Worm (Caenorhabditis elegans) whole organism, midembryonic: ENCODE measurements around the gene mrpl-55.

Source experiments
- T22C8.4 ChIP-seq: fragments of 200-800 bp; sonication (Bioruptor generic); IDR thresholded peaks from 2 replicates; pipeline ENCODE4 v1.3.6; 2022; ENCODE audit warnings: missing genetic modification characterization, missing compliant biosample characterization
- cog-1 ChIP-seq: sonication (generic microtip); optimal IDR thresholded peaks from 2 replicates; lab custom pipeline; 2016; ENCODE audit warnings: missing genetic modification characterization, missing compliant biosample characterization
- flt-1 ChIP-seq: fragments of 200-800 bp; sonication (Bioruptor generic); IDR thresholded peaks from 2 replicates; pipeline ENCODE4 v1.3.6; 2022; ENCODE audit warnings: missing genetic modification characterization, missing compliant biosample characterization
- klf-2 ChIP-seq: fragments of 200-800 bp; sonication (Bioruptor generic); conservative IDR thresholded peaks from 2 replicates; pipeline ENCODE4 v1.3.6; 2022; ENCODE audit warnings: missing genetic modification reagents, missing genetic modification characterization, missing compliant biosample characterization
- med-1 ChIP-seq: sonication (generic microtip); optimal IDR thresholded peaks from 2 replicates; lab custom pipeline; 2017; ENCODE audit warnings: missing genetic modification characterization, mild to moderate bottlenecking, missing compliant biosample characterization, antibody characterized with exemption, missing genetic modification reagents; ENCODE audit not compliant: insufficient read depth
- ref-1 ChIP-seq: fragments of 200-800 bp; sonication (Bioruptor generic); conservative IDR thresholded peaks from 2 replicates; pipeline ENCODE4 v1.3.6; 2022; ENCODE audit warnings: missing genetic modification reagents, missing genetic modification characterization, missing compliant biosample characterization
- tab-1 ChIP-seq: fragments of 200-800 bp; sonication (Bioruptor generic); IDR thresholded peaks from 2 replicates; pipeline ENCODE4 v1.3.6; 2022; ENCODE audit warnings: missing genetic modification characterization, missing compliant biosample characterization
- ztf-23 ChIP-seq: fragments of 200-800 bp; sonication (Bioruptor generic); IDR thresholded peaks from 2 replicates; pipeline ENCODE4 v1.3.6; 2022; ENCODE audit warnings: missing genetic modification reagents, missing genetic modification characterization, missing compliant biosample characterization
- ztf-29 ChIP-seq: fragments of 200-800 bp; sonication (Bioruptor generic); IDR thresholded peaks from 2 replicates; pipeline ENCODE4 v1.3.6; 2022; ENCODE audit warnings: missing genetic modification reagents, missing genetic modification characterization, missing compliant biosample characterization

mrpl-55 gene

DNA sequence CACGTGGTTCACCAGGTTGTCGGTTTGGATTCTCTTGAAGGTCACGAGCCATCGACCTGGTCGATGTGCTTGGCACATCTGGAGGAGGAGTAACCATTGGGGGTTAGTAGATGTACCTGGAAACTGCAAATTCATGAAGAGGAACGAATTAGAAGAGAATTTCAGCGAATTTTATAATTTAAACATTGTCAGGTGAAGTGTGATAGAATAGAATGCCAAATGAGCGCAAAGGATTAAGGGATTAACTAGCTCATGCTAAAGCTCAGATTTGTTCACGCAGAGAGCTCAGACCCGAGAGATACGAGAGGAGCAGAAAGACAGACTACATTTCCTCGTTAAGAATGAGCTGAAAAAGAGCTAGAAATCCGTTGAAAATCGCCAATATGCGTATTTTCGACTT is 18.7 kb upstream of the mrpl-55 start, which contains the start of gene daf-18:
TSS of gene daf-18 (minus strand) at position 126 of the 400 bp plus-strand sequence.
- TF ChIP-seq ref-1 (GFP tag; lab: Robert Waterston, UW) (no peak), tab-1 (GFP tag; lab: Robert Waterston, UW) (no peak), flt-1 (GFP tag; lab: Robert Waterston, UW) (no peak)

ce11 chrIV:425546-425945 is 18.2 kb upstream of the mrpl-55 start:
- TF ChIP-seq cog-1, result no peak
- TF ChIP-seq klf-2 (GFP tag; lab: Robert Waterston, UW), result no peak
- no peak for TF ChIP-seq T22C8.4 (GFP tag; lab: Robert Waterston, UW)
- no peak for TF ChIP-seq ztf-29 (GFP tag; lab: Robert Waterston, UW)
- TF ChIP-seq med-1 (GFP tag; lab: Kevin White, UChicago), result no peak
- no peak for TF ChIP-seq ref-1 (GFP tag; lab: Robert Waterston, UW)
- TF ChIP-seq tab-1 (GFP tag; lab: Robert Waterston, UW), result no peak
- no peak for TF ChIP-seq flt-1 (GFP tag; lab: Robert Waterston, UW)
- TF ChIP-seq ztf-23 (GFP tag; lab: Robert Waterston, UW), result no peak

DNA sequence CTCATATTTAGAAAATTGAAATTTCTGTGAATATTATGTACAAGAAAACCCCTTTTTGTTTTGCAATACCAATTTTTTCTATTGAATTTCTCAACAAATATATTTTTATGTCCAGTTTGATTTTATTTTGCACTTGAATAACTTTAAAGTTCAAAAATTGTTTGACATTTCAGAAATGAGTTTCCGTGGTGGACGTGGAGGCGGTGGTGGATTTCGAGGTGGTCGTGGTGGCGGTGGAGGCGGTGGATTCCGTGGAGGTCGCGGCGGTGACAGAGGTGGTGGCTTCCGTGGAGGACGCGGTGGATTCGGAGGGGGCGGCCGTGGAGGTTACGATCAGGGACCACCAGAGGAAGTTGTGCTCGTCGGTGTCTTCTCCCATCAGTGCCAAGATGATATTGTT is 17.8 kb upstream of the mrpl-55 start, which contains the start of gene garr-1:
TSS of gene garr-1 (plus strand) at position 174 of the 400 bp plus-strand sequence.
- TF ChIP-seq klf-2 (GFP tag; lab: Robert Waterston, UW) (no peak), cog-1 (no peak), T22C8.4 (GFP tag; lab: Robert Waterston, UW) (no peak), tab-1 (GFP tag; lab: Robert Waterston, UW) (no peak), flt-1 (GFP tag; lab: Robert Waterston, UW) (no peak), ref-1 (GFP tag; lab: Robert Waterston, UW) (no peak), ztf-23 (GFP tag; lab: Robert Waterston, UW) (no peak), ztf-29 (GFP tag; lab: Robert Waterston, UW) (no peak), med-1 (GFP tag; lab: Kevin White, UChicago) (no peak)

ce11 chrIV:426597-426996 is 17.2 kb upstream of the mrpl-55 start:
- TF ChIP-seq tab-1 (GFP tag; lab: Robert Waterston, UW) (no peak), ztf-23 (GFP tag; lab: Robert Waterston, UW) (no peak), med-1 (GFP tag; lab: Kevin White, UChicago) (no peak), cog-1 (no peak), flt-1 (GFP tag; lab: Robert Waterston, UW) (no peak), T22C8.4 (GFP tag; lab: Robert Waterston, UW) (no peak), ref-1 (GFP tag; lab: Robert Waterston, UW) (no peak), klf-2 (GFP tag; lab: Robert Waterston, UW) (no peak), ztf-29 (GFP tag; lab: Robert Waterston, UW) (no peak)

- TF ChIP-seq ztf-23 (GFP tag; lab: Robert Waterston, UW) (no peak), flt-1 (GFP tag; lab: Robert Waterston, UW) (no peak), T22C8.4 (GFP tag; lab: Robert Waterston, UW) (no peak), cog-1 (no peak), ztf-29 (GFP tag; lab: Robert Waterston, UW) (no peak), tab-1 (GFP tag; lab: Robert Waterston, UW) (no peak), med-1 (GFP tag; lab: Kevin White, UChicago) (no peak), klf-2 (GFP tag; lab: Robert Waterston, UW) (no peak), ref-1 (GFP tag; lab: Robert Waterston, UW) (no peak)
Measured at ce11 chrIV:427100-427908, 16.5 kb upstream of the mrpl-55 start.

DNA sequence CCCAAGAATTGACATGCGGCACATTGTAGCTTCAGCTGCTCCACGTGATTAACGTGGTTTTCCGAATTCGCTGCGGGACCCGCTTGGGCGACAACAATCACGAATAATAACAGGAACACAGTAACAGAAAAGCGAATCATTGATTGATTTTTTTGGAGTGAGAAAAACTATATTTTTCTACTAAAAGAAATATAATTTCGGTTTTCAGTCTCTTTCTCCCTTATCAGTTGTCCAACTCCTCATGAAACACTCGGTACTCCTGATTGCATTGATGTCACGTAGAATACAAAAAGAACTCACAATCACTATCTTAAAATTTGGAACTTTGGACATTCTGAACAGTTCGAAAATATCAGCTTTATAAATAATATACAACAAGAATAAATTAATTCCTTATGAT is 14.9 kb upstream of the mrpl-55 start, which contains the start of gene Y66H1A.5:
TSS of gene Y66H1A.5 (minus strand) at position 265 of the 400 bp plus-strand sequence.
- TF ChIP-seq tab-1 (GFP tag; lab: Robert Waterston, UW) (no peak), ztf-23 (GFP tag; lab: Robert Waterston, UW) (no peak), med-1 (GFP tag; lab: Kevin White, UChicago) (no peak), flt-1 (GFP tag; lab: Robert Waterston, UW) (no peak), ztf-29 (GFP tag; lab: Robert Waterston, UW) (no peak), T22C8.4 (GFP tag; lab: Robert Waterston, UW) (no peak), klf-2 (GFP tag; lab: Robert Waterston, UW) (no peak), cog-1 (no peak), ref-1 (GFP tag; lab: Robert Waterston, UW) (no peak)

DNA sequence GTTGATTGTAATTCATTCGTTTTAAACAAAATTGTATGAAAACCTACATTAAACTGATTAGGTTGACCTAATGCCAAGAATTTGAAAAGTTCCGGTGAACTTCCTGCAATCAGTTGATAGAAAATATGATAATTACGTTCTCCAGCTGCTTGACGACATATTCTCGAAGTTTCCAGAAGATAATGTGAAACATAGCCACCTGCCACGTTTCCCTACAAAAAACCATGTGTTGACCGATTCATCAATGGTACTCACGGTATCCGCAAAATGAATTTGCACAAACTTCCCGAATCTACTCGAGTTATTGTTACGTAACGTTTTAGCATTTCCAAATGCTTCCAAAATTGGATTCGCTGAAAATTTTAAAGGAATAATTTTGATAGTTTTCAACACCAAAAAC is 5.4 kb upstream of the mrpl-55 start:
- TF ChIP-seq ztf-23 (GFP tag; lab: Robert Waterston, UW) (no peak), klf-2 (GFP tag; lab: Robert Waterston, UW) (no peak), T22C8.4 (GFP tag; lab: Robert Waterston, UW) (no peak), flt-1 (GFP tag; lab: Robert Waterston, UW) (no peak), ztf-29 (GFP tag; lab: Robert Waterston, UW) (no peak), ref-1 (GFP tag; lab: Robert Waterston, UW) (no peak), cog-1 (no peak)

- no peak for TF ChIP-seq T22C8.4 (GFP tag; lab: Robert Waterston, UW)
- no peak for TF ChIP-seq cog-1
- TF ChIP-seq klf-2 (GFP tag; lab: Robert Waterston, UW), result no peak
- no peak for TF ChIP-seq ref-1 (GFP tag; lab: Robert Waterston, UW)
- no peak for TF ChIP-seq ztf-29 (GFP tag; lab: Robert Waterston, UW)
Measured at ce11 chrIV:440509-440908, 3.3 kb upstream of the mrpl-55 start, which contains the start of gene hum-8. Gene hum-8, minus strand, starts transcription at chrIV:440554.

DNA sequence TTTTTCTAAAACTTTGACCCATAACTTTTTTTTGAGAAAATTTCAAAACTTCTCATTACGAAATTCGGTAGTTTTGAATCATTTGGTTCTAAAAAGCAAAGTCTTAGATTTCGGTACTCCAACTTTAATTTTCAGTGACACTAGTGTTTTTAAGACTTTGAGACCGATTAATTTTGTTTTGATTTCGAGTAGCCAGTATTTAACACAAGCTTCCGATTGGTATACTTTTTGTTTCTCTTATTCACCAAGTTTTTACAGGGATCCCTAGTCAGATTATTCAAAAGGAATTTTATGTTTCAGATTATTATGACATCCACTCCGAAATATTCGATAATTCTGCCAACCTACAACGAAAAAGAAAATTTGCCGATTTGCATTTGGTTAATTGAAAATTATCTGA is 1.6 kb downstream of the mrpl-55 start, which contains the start of gene dpm-1:
TSS of gene dpm-1 (plus strand) at position 301 of the 400 bp plus-strand sequence.
- TF ChIP-seq T22C8.4 (GFP tag; lab: Robert Waterston, UW), result no peak
